Worm (Caenorhabditis elegans) whole organism, young adult: ENCODE measurements around the gene F56A8.5.

Experiments
- B0261.1 ChIP-seq: sonication (generic microtip); optimal IDR thresholded peaks from 2 replicates; lab custom pipeline; 2016; ENCODE audit warnings: mild to moderate bottlenecking, missing genetic modification characterization, moderate library complexity, missing compliant biosample characterization
- egl-44 ChIP-seq: fragments of 200-800 bp; sonication (Bioruptor generic); IDR thresholded peaks from 2 replicates; pipeline ENCODE4 v1.3.6; 2022; ENCODE audit warnings: missing genetic modification reagents, missing genetic modification characterization, missing compliant biosample characterization
- hlh-26 ChIP-seq: fragments of 200-800 bp; sonication (Bioruptor generic); conservative IDR thresholded peaks from 2 replicates; pipeline ENCODE4 v1.3.6; 2022; ENCODE audit warnings: missing genetic modification reagents, missing genetic modification characterization, missing compliant biosample characterization
- madf-6 ChIP-seq: fragments of 200-800 bp; sonication (Bioruptor generic); IDR thresholded peaks from 2 replicates; pipeline ENCODE4 v1.3.6; 2022; ENCODE audit warnings: missing genetic modification reagents, missing genetic modification characterization, missing compliant biosample characterization

DNA sequence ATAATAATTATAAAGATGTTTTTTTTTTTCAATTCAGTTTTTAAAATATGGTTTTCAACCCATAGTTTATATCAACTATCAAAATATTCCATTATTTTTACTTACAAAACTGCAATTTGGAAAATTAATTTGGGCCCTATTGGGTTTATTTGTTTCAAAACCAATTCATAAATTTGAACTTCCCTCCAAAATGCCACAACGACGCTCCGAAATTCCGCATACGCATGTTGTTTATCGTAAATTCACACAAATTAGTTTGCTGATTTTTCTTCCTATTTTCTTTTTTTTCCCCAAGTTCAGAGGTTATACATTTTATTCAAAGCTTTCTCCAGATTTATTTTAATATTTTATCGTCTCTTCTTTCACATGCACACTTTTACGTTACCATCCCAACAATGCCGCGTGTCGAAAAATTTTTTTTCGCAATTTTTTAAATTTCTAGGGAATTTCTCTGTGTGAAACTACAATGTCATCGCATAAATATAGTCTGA lies 9.2 kb upstream of the F56A8.5 start, which contains the start of gene F56A8.3:
- no peak for TF ChIP-seq egl-44
- no peak for TF ChIP-seq madf-6 (GFP tag; lab: Robert Waterston, UW)
- TF ChIP-seq hlh-26 (GFP tag; lab: Robert Waterston, UW): no peak
- no peak for TF ChIP-seq B0261.1 (tag; lab: Kevin White, UChicago)
